Worm (Caenorhabditis elegans) whole organism, young adult: ENCODE results near the gene F54D12.1.

Experiments
- F33H1.4 ChIP-seq: fragments of 200-800 bp; sonication (Bioruptor generic); IDR thresholded peaks from 2 replicates; pipeline ENCODE4 v1.3.6; 2022; ENCODE audit warnings: missing genetic modification reagents, missing genetic modification characterization, missing compliant biosample characterization
- zfh-2 ChIP-seq: fragments of 200-800 bp; sonication (Bioruptor generic); conservative IDR thresholded peaks from 2 replicates; pipeline ENCODE4 v1.3.6; 2022; ENCODE audit warnings: missing genetic modification reagents, missing genetic modification characterization, missing compliant biosample characterization

- TF ChIP-seq zfh-2 (GFP tag; lab: Robert Waterston, UW): no peak
- no peak for TF ChIP-seq F33H1.4
Measured at ce11 chrII:1386478-1386877, 13.7 kb upstream of the F54D12.1 start, which contains the start of gene aat-7.
